Fruit fly (Drosophila melanogaster) whole organism, embryonic: ENCODE measurements around the gene Nepl18.

Experiments used
- Atf3 ChIP-seq: fragments of 200-800 bp; sonication (Bioruptor generic); optimal IDR thresholded peaks from 3 replicates; lab custom pipeline; 2016; ENCODE audit warnings: missing biosample characterization, missing genetic modification characterization
- CG10543 ChIP-seq: fragments of 200-800 bp; sonication (Bioruptor generic); optimal IDR thresholded peaks from 3 replicates; lab custom pipeline; 2017; ENCODE audit warnings: missing biosample characterization, mild to moderate bottlenecking, missing genetic modification characterization, moderate library complexity
- CG11247 ChIP-seq: fragments of 200-800 bp; sonication (Bioruptor generic); IDR thresholded peaks from 2 replicates; pipeline ENCODE4 v1.3.6; 2022; ENCODE audit warnings: missing biosample characterization, missing genetic modification characterization
- CG12219 ChIP-seq: fragments of 200-800 bp; sonication (Bioruptor generic); optimal IDR thresholded peaks from 3 replicates; lab custom pipeline; 2018; ENCODE audit warnings: missing biosample characterization, mild to moderate bottlenecking, missing genetic modification characterization
- CG14710 ChIP-seq: fragments of 200-800 bp; sonication (Bioruptor generic); optimal IDR thresholded peaks from 3 replicates; lab custom pipeline; 2019; ENCODE audit warnings: missing biosample characterization, mild to moderate bottlenecking, missing genetic modification characterization, moderate library complexity
- CG1792 ChIP-seq: fragments of 200-800 bp; sonication (Bioruptor generic); optimal IDR thresholded peaks from 2 replicates; lab custom pipeline; 2016; ENCODE audit warnings: missing biosample characterization, missing genetic modification characterization
- CG2875 ChIP-seq: fragments of 200-800 bp; sonication (Bioruptor generic); optimal IDR thresholded peaks from 2 replicates; lab custom pipeline; 2017; ENCODE audit warnings: missing biosample characterization, mild to moderate bottlenecking, missing genetic modification characterization, missing genetic modification reagents
- CG3065 ChIP-seq: fragments of 200-800 bp; sonication (Bioruptor generic); optimal IDR thresholded peaks from 2 replicates; lab custom pipeline; 2016; ENCODE audit warnings: missing biosample characterization, missing genetic modification characterization
- CG6683 ChIP-seq: fragments of 200-800 bp; sonication (Bioruptor generic); optimal IDR thresholded peaks from 2 replicates; lab custom pipeline; 2017; ENCODE audit warnings: missing biosample characterization, mild to moderate bottlenecking, missing genetic modification characterization, missing genetic modification reagents
- CG6689 ChIP-seq: fragments of 200-800 bp; sonication (Bioruptor generic); IDR thresholded peaks from 2 replicates; pipeline ENCODE4 v1.3.6; 2022; ENCODE audit warnings: missing biosample characterization, missing genetic modification characterization
- CG8281 ChIP-seq: fragments of 200-800 bp; sonication (Bioruptor generic); optimal IDR thresholded peaks from 2 replicates; lab custom pipeline; 2018; ENCODE audit warnings: missing biosample characterization, mild to moderate bottlenecking, missing genetic modification characterization, moderate library complexity
- CG9609 ChIP-seq: fragments of 200-800 bp; sonication (Bioruptor generic); optimal IDR thresholded peaks from 3 replicates; lab custom pipeline; 2016; ENCODE audit warnings: missing biosample characterization, missing genetic modification characterization
- CG9797 ChIP-seq: fragments of 200-800 bp; sonication (Bioruptor generic); optimal IDR thresholded peaks from 3 replicates; lab custom pipeline; 2018; ENCODE audit warnings: missing biosample characterization, mild to moderate bottlenecking, missing genetic modification characterization
- CG9876 ChIP-seq: fragments of 200-800 bp; sonication (Bioruptor generic); optimal IDR thresholded peaks from 2 replicates; lab custom pipeline; 2016; ENCODE audit warnings: missing biosample characterization, missing genetic modification characterization
- Camta ChIP-seq: fragments of 200-800 bp; sonication (Bioruptor generic); optimal IDR thresholded peaks from 2 replicates; lab custom pipeline; 2016; ENCODE audit warnings: missing biosample characterization, missing genetic modification characterization
- Dbx ChIP-seq: fragments of 200-800 bp; sonication (Bioruptor generic); IDR thresholded peaks from 3 replicates; pipeline ENCODE4 v1.3.6; 2022; ENCODE audit warnings: missing biosample characterization, missing genetic modification characterization
- Dip3 ChIP-seq: fragments of 200-800 bp; sonication (Bioruptor generic); optimal IDR thresholded peaks from 3 replicates; lab custom pipeline; 2016; ENCODE audit warnings: missing biosample characterization, missing genetic modification characterization
- HmgD ChIP-seq: fragments of 200-800 bp; sonication (Bioruptor generic); optimal IDR thresholded peaks from 3 replicates; lab custom pipeline; 2016; ENCODE audit warnings: missing biosample characterization, missing genetic modification characterization
- Hr51 ChIP-seq, 2 experiments: fragments of 200-800 bp; sonication (Bioruptor generic); optimal IDR thresholded peaks; 2 replicates in 1 of 2; 3 replicates in 1 of 2; lab custom pipeline; 2016 to 2018; ENCODE audit warnings: missing biosample characterization in 2 of 2, missing genetic modification characterization in 2 of 2, mild to moderate bottlenecking in 1 of 2, moderate library complexity in 1 of 2
- MESR4 ChIP-seq: fragments of 200-800 bp; sonication (Bioruptor generic); optimal IDR thresholded peaks from 2 replicates; lab custom pipeline; 2018; ENCODE audit warnings: missing biosample characterization, mild to moderate bottlenecking, missing genetic modification characterization, moderate library complexity
- Meics ChIP-seq: fragments of 200-800 bp; sonication (Bioruptor generic); optimal IDR thresholded peaks from 2 replicates; lab custom pipeline; 2017; ENCODE audit warnings: missing biosample characterization, mild to moderate bottlenecking, missing genetic modification characterization
- NFAT ChIP-seq: fragments of 200-800 bp; sonication (Bioruptor generic); IDR thresholded peaks from 2 replicates; pipeline ENCODE4 v1.3.6; 2022; ENCODE audit warnings: missing biosample characterization, missing genetic modification characterization
- NK7.1 ChIP-seq: fragments of 200-800 bp; sonication (Bioruptor generic); optimal IDR thresholded peaks from 3 replicates; lab custom pipeline; 2016; ENCODE audit warnings: missing biosample characterization, missing genetic modification characterization
- Nf-YB ChIP-seq: fragments of 200-800 bp; sonication (Bioruptor generic); optimal IDR thresholded peaks from 3 replicates; lab custom pipeline; 2019; ENCODE audit warnings: missing biosample characterization, mild to moderate bottlenecking, missing genetic modification characterization, moderate library complexity
- Oaz ChIP-seq: fragments of 200-800 bp; sonication (Bioruptor generic); IDR thresholded peaks from 2 replicates; pipeline ENCODE4 v1.3.6; 2022; ENCODE audit warnings: missing biosample characterization, missing genetic modification characterization
- Rx ChIP-seq: fragments of 200-800 bp; sonication (Bioruptor generic); IDR thresholded peaks from 2 replicates; pipeline ENCODE4 v1.3.6; 2022; ENCODE audit warnings: missing biosample characterization, missing genetic modification characterization
- Tbp ChIP-seq: fragments of >200 bp; optimal IDR thresholded peaks from 2 replicates; lab custom pipeline; 2018; ENCODE audit warnings: missing biosample characterization, missing genetic modification characterization
- ara ChIP-seq: fragments of 200-800 bp; sonication (Bioruptor generic); IDR thresholded peaks from 2 replicates; pipeline ENCODE4 v1.3.6; 2022; ENCODE audit warnings: missing biosample characterization, missing genetic modification characterization
- ato ChIP-seq: fragments of 200-800 bp; sonication (Bioruptor generic); IDR thresholded peaks from 2 replicates; pipeline ENCODE4 v1.3.6; 2022; ENCODE audit warnings: missing biosample characterization, missing genetic modification characterization; ENCODE audit not compliant: partially characterized antibody
- br ChIP-seq: fragments of >200 bp; optimal IDR thresholded peaks from 2 replicates; lab custom pipeline; 2017
- cg ChIP-seq: fragments of 200-800 bp; sonication (Bioruptor generic); optimal IDR thresholded peaks from 3 replicates; lab custom pipeline; 2019; ENCODE audit warnings: missing biosample characterization, mild to moderate bottlenecking, missing genetic modification characterization, moderate library complexity
- crp ChIP-seq, 2 experiments: fragments of 200-800 bp; sonication (Bioruptor generic); optimal IDR thresholded peaks; 2 replicates in 1 of 2; 3 replicates in 1 of 2; lab custom pipeline; 2017; ENCODE audit warnings: missing biosample characterization in 2 of 2, missing genetic modification characterization in 2 of 2, mild to moderate bottlenecking in 1 of 2, moderate library complexity in 1 of 2
- dati ChIP-seq: fragments of 200-800 bp; sonication (Bioruptor generic); IDR thresholded peaks from 2 replicates; pipeline ENCODE4 v1.3.6; 2022; ENCODE audit warnings: missing biosample characterization, missing genetic modification characterization
- eve ChIP-seq, 2 experiments: fragments of >200 bp; optimal IDR thresholded peaks; 2 replicates each; lab custom pipeline; 2017; ENCODE audit warnings: missing biosample characterization in 2 of 2, missing genetic modification characterization in 2 of 2
- fd64A ChIP-seq: fragments of 200-800 bp; sonication (Bioruptor generic); optimal IDR thresholded peaks from 3 replicates; lab custom pipeline; 2018; ENCODE audit warnings: missing biosample characterization, mild to moderate bottlenecking, missing genetic modification characterization
- ind ChIP-seq: fragments of 200-800 bp; sonication (Bioruptor generic); optimal IDR thresholded peaks from 3 replicates; lab custom pipeline; 2016; ENCODE audit warnings: missing biosample characterization, missing genetic modification characterization
- jigr1 ChIP-seq: fragments of 200-800 bp; sonication (Bioruptor generic); IDR thresholded peaks from 3 replicates; pipeline ENCODE4 v1.3.6; 2022; ENCODE audit warnings: missing biosample characterization, missing genetic modification characterization
- jumu ChIP-seq: fragments of 200-800 bp; sonication (Bioruptor generic); optimal IDR thresholded peaks from 3 replicates; lab custom pipeline; 2016; ENCODE audit warnings: missing biosample characterization, missing genetic modification characterization
- maf-S ChIP-seq: fragments of 200-800 bp; sonication (Bioruptor generic); optimal IDR thresholded peaks from 2 replicates; lab custom pipeline; 2016; ENCODE audit warnings: missing biosample characterization, missing genetic modification characterization
- nom ChIP-seq: fragments of 200-800 bp; sonication (Bioruptor generic); optimal IDR thresholded peaks from 2 replicates; lab custom pipeline; 2017; ENCODE audit warnings: missing biosample characterization, missing genetic modification characterization, mild to moderate bottlenecking, moderate library complexity, missing genetic modification reagents
- onecut ChIP-seq: fragments of 200-800 bp; sonication (Bioruptor generic); IDR thresholded peaks from 2 replicates; pipeline ENCODE4 v1.3.6; 2022; ENCODE audit warnings: missing biosample characterization, missing genetic modification characterization
- phol ChIP-seq: fragments of 200-800 bp; sonication (Bioruptor generic); optimal IDR thresholded peaks from 3 replicates; lab custom pipeline; 2018; ENCODE audit warnings: missing biosample characterization, mild to moderate bottlenecking, missing genetic modification characterization, moderate library complexity
- sima ChIP-seq: fragments of 200-800 bp; sonication (Bioruptor generic); optimal IDR thresholded peaks from 2 replicates; lab custom pipeline; 2016; ENCODE audit warnings: missing biosample characterization, missing genetic modification characterization
- sna ChIP-seq: fragments of 200-800 bp; sonication (Bioruptor generic); IDR thresholded peaks from 2 replicates; pipeline ENCODE4 v1.3.6; 2022; ENCODE audit warnings: missing biosample characterization, missing genetic modification characterization; ENCODE audit not compliant: partially characterized antibody
- sob ChIP-seq: fragments of 200-800 bp; sonication (Bioruptor generic); IDR thresholded peaks from 2 replicates; pipeline ENCODE4 v1.3.6; 2022; ENCODE audit warnings: missing biosample characterization, missing genetic modification characterization
- tio ChIP-seq: fragments of 200-800 bp; sonication (Bioruptor generic); optimal IDR thresholded peaks from 2 replicates; lab custom pipeline; 2017; ENCODE audit warnings: missing biosample characterization, missing genetic modification characterization, inconsistent platforms
- ttk ChIP-seq: fragments of 200-800 bp; sonication (Bioruptor generic); IDR thresholded peaks from 2 replicates; pipeline ENCODE4 v2.1.2; 2022; ENCODE audit warnings: missing biosample characterization, missing genetic modification characterization
- tx ChIP-seq: fragments of 200-800 bp; sonication (Bioruptor generic); optimal IDR thresholded peaks from 2 replicates; lab custom pipeline; 2016; ENCODE audit warnings: missing biosample characterization, missing genetic modification characterization
- zfh2 ChIP-seq: fragments of 200-800 bp; sonication (Bioruptor generic); optimal IDR thresholded peaks from 2 replicates; lab custom pipeline; 2016; ENCODE audit warnings: missing biosample characterization, missing genetic modification characterization

Gene Nepl18

DNA sequence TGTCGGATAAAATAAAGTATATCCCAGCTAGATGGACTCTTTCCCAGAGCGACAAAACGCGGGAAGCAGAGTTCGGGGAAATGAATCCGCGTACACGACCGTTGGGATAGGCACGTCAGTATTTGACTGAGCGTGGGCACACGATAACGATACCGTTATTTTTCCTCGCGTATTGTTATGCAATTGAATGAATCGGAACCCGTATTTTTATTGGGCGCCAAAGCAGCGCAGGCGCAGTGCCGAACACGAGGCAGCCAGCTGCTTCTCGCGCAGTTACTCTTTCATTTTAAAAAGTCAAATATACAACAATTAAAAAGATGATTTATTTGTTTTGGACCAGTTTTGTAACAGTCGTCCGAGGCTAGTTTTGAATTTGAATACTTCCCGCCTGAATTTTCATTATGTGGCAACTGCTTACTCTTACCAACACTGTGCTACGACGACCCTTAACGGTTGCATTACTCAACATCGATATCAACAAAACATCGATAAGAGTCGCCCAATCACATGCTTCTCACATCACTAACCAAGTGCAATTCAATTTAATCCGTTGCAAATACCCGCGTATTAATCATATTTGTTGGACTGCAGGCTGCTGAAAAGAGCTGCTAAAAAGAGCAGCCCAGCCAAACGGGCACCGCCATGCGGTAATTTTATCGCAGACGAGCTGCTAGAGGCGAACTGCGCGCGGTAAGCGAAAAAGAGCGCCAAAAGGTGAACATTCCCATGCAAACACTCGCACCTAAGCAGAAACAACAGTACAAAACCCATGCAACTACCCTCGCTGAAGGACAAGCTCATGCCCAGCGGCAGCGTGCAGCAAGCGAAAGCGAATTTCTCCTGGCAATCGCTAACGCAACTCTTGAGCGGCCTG, 12.4 kb downstream of the Nepl18 start, which contains the start of the genes CG33203 and Doa (continued):
- TF ChIP-seq CG8281 (tag; lab: Kevin White, UChicago), result no peak
- peak; percentile 47; the same call in 1 of the 2 replicates for TF ChIP-seq NFAT (GFP tag; lab: Robert Waterston, UW)
- peak; percentile 77 for TF ChIP-seq zfh2
- TF ChIP-seq CG12219 (GFP tag; lab: Kevin White, UChicago), result no peak
- TF ChIP-seq HmgD (GFP tag; lab: Kevin White, UChicago), result peak; percentile 46
- TF ChIP-seq Nf-YB (GFP tag; lab: Kevin White, UChicago), result no peak
- no peak for TF ChIP-seq CG6689
- TF ChIP-seq maf-S (GFP tag; lab: Kevin White, UChicago), result peak; percentile 10
- TF ChIP-seq CG14710 (tag; lab: Kevin White, UChicago), result peak; percentile 68
- no peak for TF ChIP-seq nom
- TF ChIP-seq crp (GFP tag; optimal IDR thresholded peaks at IDR 0.05; lab: Kevin White, UChicago), result peak in 1 of 2 experiments; percentile 34
- TF ChIP-seq tio, result no peak
- TF ChIP-seq ara (GFP tag; lab: Robert Waterston, UW), result no peak
- TF ChIP-seq phol (tag; lab: Kevin White, UChicago), result peak; percentile 53
- TF ChIP-seq CG9876 (GFP tag; lab: Kevin White, UChicago), result peak; percentile 21
- no peak for TF ChIP-seq br (lab: Kevin White, UChicago)
- TF ChIP-seq fd64A, result no peak
- TF ChIP-seq ttk (GFP tag; lab: Robert Waterston, UW), result no peak
- TF ChIP-seq jumu, result peak; percentile 72
- peak; percentile 59; the same call in 2 of the 3 replicates for TF ChIP-seq Dbx
- TF ChIP-seq onecut (GFP tag; lab: Robert Waterston, UW), result no peak
- TF ChIP-seq Rx (GFP tag; lab: Robert Waterston, UW), result no peak
- no peak for TF ChIP-seq CG3065 (GFP tag; lab: Kevin White, UChicago)
- peak; percentile 78 for TF ChIP-seq sob (GFP tag; lab: Robert Waterston, UW)
- no peak for TF ChIP-seq CG6683 (GFP tag; lab: Kevin White, UChicago)
- TF ChIP-seq tx (GFP tag; lab: Kevin White, UChicago), result peak; percentile 51
- no peak for TF ChIP-seq MESR4 (GFP tag; lab: Kevin White, UChicago)
- peak; percentile 47 for TF ChIP-seq CG1792 (GFP tag; lab: Kevin White, UChicago)
- peak; percentile 17 for TF ChIP-seq Dip3 (GFP tag; lab: Kevin White, UChicago)
- peak; percentile 81 for TF ChIP-seq sna
- TF ChIP-seq Camta, result peak; percentile 62
- no peak for TF ChIP-seq cg (GFP tag; lab: Kevin White, UChicago)
- TF ChIP-seq Tbp (GFP tag; lab: Kevin White, UChicago), result no peak
- no peak for TF ChIP-seq Hr51 (GFP tag; optimal IDR thresholded peaks at IDR 0.05; lab: Kevin White, UChicago)
- no peak for TF ChIP-seq Meics (GFP tag; lab: Kevin White, UChicago)
- no peak for TF ChIP-seq NK7.1
- TF ChIP-seq CG10543 (GFP tag; lab: Kevin White, UChicago), result no peak
- TF ChIP-seq CG11247 (GFP tag; lab: Robert Waterston, UW), result no peak; the same call in 1 of the 2 replicates
- TF ChIP-seq jigr1 (GFP tag; lab: Robert Waterston, UW), result no peak
- peak; percentile 1 for TF ChIP-seq Atf3 (GFP tag; lab: Kevin White, UChicago)
- TF ChIP-seq dati, result no peak
- peak; percentile 56 for TF ChIP-seq CG9609
- TF ChIP-seq CG2875 (GFP tag; lab: Kevin White, UChicago), result no peak
- TF ChIP-seq Oaz (GFP tag; lab: Robert Waterston, UW), result no peak
- 0 out of 2 replicates have a peak, but pooled peaks have one; percentile 37 for TF ChIP-seq ato
- peak; percentile 33 for TF ChIP-seq ind
- TF ChIP-seq eve (GFP tag; optimal IDR thresholded peaks at IDR 0.05; lab: Kevin White, UChicago), result no peak
- peak; percentile 38 for TF ChIP-seq CG9797 (GFP tag; lab: Kevin White, UChicago)
- TF ChIP-seq sima (GFP tag; lab: Kevin White, UChicago), result peak; percentile 39
